Worm (Caenorhabditis elegans): ENCODE data around the gene pbs-3.

pbs-3 gene

DNA sequence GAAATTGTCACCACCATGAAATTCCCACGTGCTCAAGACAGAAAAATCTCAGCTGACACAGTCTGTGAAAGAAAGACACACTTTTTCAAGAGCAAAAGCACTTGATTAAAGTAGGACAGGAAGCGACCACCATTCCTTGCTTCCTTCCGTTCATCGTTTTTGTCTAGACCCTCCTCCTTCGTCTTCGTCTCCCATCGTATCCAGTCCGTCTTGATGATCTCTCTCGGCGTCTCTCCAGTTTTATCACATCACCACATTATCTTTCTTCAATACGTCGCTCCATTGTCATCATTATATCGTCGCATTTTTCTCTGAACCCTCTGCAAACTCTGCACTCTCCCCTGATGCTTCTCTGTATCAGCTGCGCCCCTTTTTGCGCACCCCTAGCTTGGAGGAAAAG is 47.1 kb downstream of the pbs-3 start:
- TF ChIP-seq dmd-6 (GFP tag; IDR thresholded peaks at IDR 0.05): 0 out of 2 replicates have a peak, but pooled peaks have one; percentile 13
- no peak for TF ChIP-seq jun-1 (tag; optimal IDR thresholded peaks at IDR 0.05)
- TF ChIP-seq aha-1 (tag): peak; percentile 37
- peak; percentile 29; the same call in 1 of the 2 replicates for TF ChIP-seq egl-43 (GFP tag; IDR thresholded peaks at IDR 0.05)
- no peak for TF ChIP-seq daf-12 (tag; optimal IDR thresholded peaks at IDR 0.05)
- TF ChIP-seq skn-1 (tag; optimal IDR thresholded peaks at IDR 0.05): no peak
- peak in 1 of 2 experiments; percentile 22 for TF ChIP-seq mdl-1 (tag; optimal IDR thresholded peaks at IDR 0.05)
- TF ChIP-seq nhr-28 (tag; optimal IDR thresholded peaks at IDR 0.05): peak; percentile 32
- no peak for TF ChIP-seq snpc-4 (tag; optimal IDR thresholded peaks at IDR 0.05)
- peak; percentile 24 for TF ChIP-seq mxl-3 (GFP tag; optimal IDR thresholded peaks at IDR 0.05)
- TF ChIP-seq mes-2 (tag; optimal IDR thresholded peaks at IDR 0.05; ENCODE audit: poor library complexity, severe bottlenecking): peak; percentile 2
- TF ChIP-seq hlh-30 (tag; optimal IDR thresholded peaks at IDR 0.05; ENCODE audit: insufficient read depth): peak; percentile 68
- no peak for TF ChIP-seq mxl-2 (GFP tag; conservative IDR thresholded peaks at IDR 0.05)
- no peak for TF ChIP-seq ZK546.5 (tag; optimal IDR thresholded peaks at IDR 0.05)
- TF ChIP-seq T20F7.1 (GFP tag; optimal IDR thresholded peaks at IDR 0.05): no peak
- no peak for TF ChIP-seq snpc-1.2 (GFP tag; IDR thresholded peaks at IDR 0.05)
- no peak for TF ChIP-seq F49E8.2 (tag; optimal IDR thresholded peaks at IDR 0.05; ENCODE audit: borderline replicate concordance)
- TF ChIP-seq lsy-2 (tag; optimal IDR thresholded peaks at IDR 0.05): peak in 1 of 2 experiments; percentile 16
- no peak for TF ChIP-seq nhr-77 (tag; optimal IDR thresholded peaks at IDR 0.05)
- peak in 1 of 2 experiments; percentile 70 for TF ChIP-seq unc-62 (GFP tag; optimal IDR thresholded peaks at IDR 0.05 in 1 of 2)
- TF ChIP-seq unc-62 (tag; optimal IDR thresholded peaks at IDR 0.05): no peak
- TF ChIP-seq nhr-237 (tag; optimal IDR thresholded peaks at IDR 0.05): no peak
- no peak for TF ChIP-seq ceh-32 (tag; optimal IDR thresholded peaks at IDR 0.05; ENCODE audit: poor library complexity)
- no peak for TF ChIP-seq ZK337.2 (GFP tag; IDR thresholded peaks at IDR 0.05)
- 0 out of 2 replicates have a peak, but pooled peaks have one; percentile 48 for TF ChIP-seq ctbp-1 (GFP tag; IDR thresholded peaks at IDR 0.05)
- TF ChIP-seq ceh-20 (GFP tag; IDR thresholded peaks at IDR 0.05): peak; percentile 14; the same call in 1 of the 2 replicates
- peak; percentile 59 for TF ChIP-seq hlh-11 (tag; optimal IDR thresholded peaks at IDR 0.05)

ce11 chrII:4905883-4906282 is 49.3 kb downstream of the pbs-3 start:
- TF ChIP-seq ceh-32 (tag; optimal IDR thresholded peaks at IDR 0.05; ENCODE audit: poor library complexity): no peak
- 0 out of 2 replicates have a peak, but pooled peaks have one; percentile 13 for TF ChIP-seq Y75B8A.6 (GFP tag; IDR thresholded peaks at IDR 0.05)
- TF ChIP-seq spr-3 (GFP tag; optimal IDR thresholded peaks at IDR 0.05): no peak
- TF ChIP-seq lim-7 (GFP tag; IDR thresholded peaks at IDR 0.05): no peak
- TF ChIP-seq mdt-29 (GFP tag; IDR thresholded peaks at IDR 0.05): no peak
- TF ChIP-seq unc-62 (GFP tag; optimal IDR thresholded peaks at IDR 0.05 in 1 of 2): no peak
- no peak for TF ChIP-seq unc-62 (tag; optimal IDR thresholded peaks at IDR 0.05)

- TF ChIP-seq snpc-1.2 (GFP tag; IDR thresholded peaks at IDR 0.05): 0 out of 2 replicates have a peak, but pooled peaks have one; percentile 36
- no peak for TF ChIP-seq nhr-77 (tag; optimal IDR thresholded peaks at IDR 0.05)
Observed at ce11 chrII:4905331-4905730, 49.9 kb downstream of the pbs-3 start.

DNA sequence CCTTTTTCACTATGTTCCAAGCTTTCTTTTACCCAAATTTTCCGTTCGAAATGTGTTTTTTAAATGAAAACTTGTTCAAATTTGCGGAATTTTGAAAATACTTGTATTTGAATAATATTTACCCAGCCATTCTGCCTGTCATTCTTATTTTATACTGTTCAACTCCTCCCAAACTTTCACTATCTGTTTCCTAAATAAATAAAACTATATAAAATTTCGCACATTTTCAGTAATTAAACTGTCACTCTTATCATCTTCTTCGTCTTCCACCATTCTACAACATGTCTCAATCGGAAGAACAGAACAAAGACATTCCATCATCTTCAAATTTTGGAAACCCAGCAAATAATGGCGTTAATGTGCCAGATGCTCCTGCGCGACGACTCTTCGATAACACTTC is 50.4 kb downstream of the pbs-3 start, which contains the start of gene btbd-10:
Gene btbd-10 (plus strand): TSS at position 231 of the 400 bp plus-strand sequence.
- TF ChIP-seq daf-16 (GFP tag; optimal IDR thresholded peaks at IDR 0.05): no peak
- peak; percentile 62 for TF ChIP-seq daf-16 (tag; optimal IDR thresholded peaks at IDR 0.05)
- TF ChIP-seq php-3 (GFP tag; IDR thresholded peaks at IDR 0.05): peak; percentile 81
- TF ChIP-seq nhr-42 (GFP tag; IDR thresholded peaks at IDR 0.05): no peak
- no peak for TF ChIP-seq lin-13 (GFP tag; optimal IDR thresholded peaks at IDR 0.05)
- TF ChIP-seq nhr-28 (tag; optimal IDR thresholded peaks at IDR 0.05): peak; percentile 38
- no peak for TF ChIP-seq dmd-8 (GFP tag; IDR thresholded peaks at IDR 0.05)
- TF ChIP-seq hlh-11 (tag; optimal IDR thresholded peaks at IDR 0.05): peak; percentile 5
- peak; percentile 28 for TF ChIP-seq pqm-1 (tag; optimal IDR thresholded peaks at IDR 0.05)
- TF ChIP-seq dve-1 (tag; optimal IDR thresholded peaks at IDR 0.05; ENCODE audit: insufficient read depth): peak; percentile 5
- peak; percentile 28; the same call in 1 of the 2 replicates for TF ChIP-seq dmd-6 (GFP tag; IDR thresholded peaks at IDR 0.05)
- TF ChIP-seq aha-1 (tag): peak; percentile 44
- 0 out of 2 replicates have a peak, but pooled peaks have one; percentile 14 for TF ChIP-seq lin-1 (GFP tag; IDR thresholded peaks at IDR 0.05)

All from whole organism, L4 larva.